Worm (Caenorhabditis elegans): Measurements from ENCODE around the gene F21D5.4.

- TF ChIP-seq med-1 (GFP tag; optimal IDR thresholded peaks at IDR 0.05; ENCODE audit: insufficient read depth) (no peak), cog-1 (tag; optimal IDR thresholded peaks at IDR 0.05) (no peak), T22C8.4 (GFP tag; IDR thresholded peaks at IDR 0.05) (no peak), flt-1 (GFP tag; IDR thresholded peaks at IDR 0.05) (no peak), tab-1 (GFP tag; IDR thresholded peaks at IDR 0.05) (no peak), ztf-29 (GFP tag; IDR thresholded peaks at IDR 0.05) (no peak), ztf-23 (GFP tag; IDR thresholded peaks at IDR 0.05) (no peak), ref-1 (GFP tag; conservative IDR thresholded peaks at IDR 0.05) (no peak), klf-2 (GFP tag; conservative IDR thresholded peaks at IDR 0.05) (no peak)
Measured at ce11 chrIV:8739926-8740325, 2.0 kb downstream of the F21D5.4 start, which contains the start of gene mrps-33.

Data from whole organism, midembryonic.